Worm (Caenorhabditis elegans) whole organism, mixed stage, embryonic: ENCODE results near the gene gst-33.
"Not testable (repeated sequence)": the region's sequence is repeated elsewhere in the genome, so short reads cannot be mapped to it uniquely, and the experiment has no call there.

Experiments
- M03D4.4 ChIP-seq: sonication (generic microtip); optimal IDR thresholded peaks from 2 replicates; lab custom pipeline; 2017; ENCODE audit warnings: mild to moderate bottlenecking, missing genetic modification characterization, missing compliant biosample characterization
- bed-3 ChIP-seq: fragments of 200-800 bp; sonication (Bioruptor generic); optimal IDR thresholded peaks from 3 replicates; lab custom pipeline; 2018; ENCODE audit warnings: mild to moderate bottlenecking, missing genetic modification characterization, moderate library complexity, missing compliant biosample characterization
- blmp-1 ChIP-seq: fragments of 150-350 bp; optimal IDR thresholded peaks from 2 replicates; lab custom pipeline; 2014; ENCODE audit warnings: missing biosample characterization, missing genetic modification characterization
- ceh-39 ChIP-seq: fragments of 150-350 bp; optimal IDR thresholded peaks from 2 replicates; lab custom pipeline; 2014; ENCODE audit warnings: missing biosample characterization, missing genetic modification characterization
- ceh-43 ChIP-seq: fragments of 200-800 bp; sonication (Bioruptor generic); optimal IDR thresholded peaks from 2 replicates; lab custom pipeline; 2018; ENCODE audit warnings: mild to moderate bottlenecking, missing genetic modification characterization, moderate library complexity, missing compliant biosample characterization
- ceh-83 ChIP-seq: fragments of 200-800 bp; sonication (Bioruptor generic); optimal IDR thresholded peaks from 2 replicates; lab custom pipeline; 2018; ENCODE audit warnings: mild to moderate bottlenecking, missing genetic modification characterization, missing compliant biosample characterization
- ces-1 ChIP-seq: fragments of 150-350 bp; optimal IDR thresholded peaks from 2 replicates; lab custom pipeline; 2014; ENCODE audit warnings: missing biosample characterization, missing genetic modification reagents, missing genetic modification characterization
- cnd-1 ChIP-seq: fragments of 200-800 bp; sonication (Bioruptor generic); optimal IDR thresholded peaks from 2 replicates; lab custom pipeline; 2018; ENCODE audit warnings: mild to moderate bottlenecking, missing genetic modification characterization, missing compliant biosample characterization
- drap-1 ChIP-seq: fragments of 200-800 bp; sonication (Bioruptor generic); optimal IDR thresholded peaks from 3 replicates; lab custom pipeline; 2018; ENCODE audit warnings: mild to moderate bottlenecking, missing genetic modification characterization, missing compliant biosample characterization
- elt-1 ChIP-seq: sonication (generic microtip); optimal IDR thresholded peaks from 2 replicates; lab custom pipeline; 2017; ENCODE audit warnings: missing genetic modification characterization, mild to moderate bottlenecking, missing compliant biosample characterization, antibody characterized with exemption, moderate library complexity, borderline replicate concordance; ENCODE audit not compliant: insufficient read depth
- elt-3 ChIP-seq: fragments of 150-350 bp; optimal IDR thresholded peaks from 2 replicates; lab custom pipeline; 2014; ENCODE audit warnings: missing biosample characterization, missing genetic modification characterization
- flh-1 ChIP-seq: fragments of 200-800 bp; sonication (Bioruptor generic); optimal IDR thresholded peaks from 2 replicates; lab custom pipeline; 2018; ENCODE audit warnings: mild to moderate bottlenecking, missing genetic modification characterization, moderate library complexity, missing compliant biosample characterization
- hlh-1 ChIP-seq: fragments of 150-350 bp; optimal IDR thresholded peaks from 2 replicates; lab custom pipeline; 2014; ENCODE audit warnings: missing biosample characterization, missing genetic modification reagents, missing genetic modification characterization
- lin-13 ChIP-seq: fragments of 150-350 bp; optimal IDR thresholded peaks from 2 replicates; lab custom pipeline; 2014; ENCODE audit warnings: missing biosample characterization, missing genetic modification characterization
- lin-32 ChIP-seq: fragments of 200-800 bp; sonication (Bioruptor generic); optimal IDR thresholded peaks from 2 replicates; lab custom pipeline; 2018; ENCODE audit warnings: mild to moderate bottlenecking, missing genetic modification characterization, missing compliant biosample characterization
- lsy-2 ChIP-seq: fragments of 150-350 bp; optimal IDR thresholded peaks from 2 replicates; lab custom pipeline; 2014; ENCODE audit warnings: missing biosample characterization, missing genetic modification characterization
- mab-5 ChIP-seq: fragments of 150-350 bp; optimal IDR thresholded peaks from 2 replicates; lab custom pipeline; 2014; ENCODE audit warnings: missing biosample characterization, missing genetic modification characterization
- mep-1 ChIP-seq: fragments of 150-350 bp; optimal IDR thresholded peaks from 2 replicates; lab custom pipeline; 2017; ENCODE audit warnings: missing biosample characterization, missing genetic modification reagents, missing genetic modification characterization, inconsistent platforms
- nhr-12 ChIP-seq: fragments of 150-350 bp; optimal IDR thresholded peaks from 2 replicates; lab custom pipeline; 2014; ENCODE audit warnings: missing biosample characterization, missing genetic modification characterization
- nhr-2 ChIP-seq: fragments of 150-350 bp; optimal IDR thresholded peaks from 2 replicates; lab custom pipeline; 2014; ENCODE audit warnings: missing biosample characterization, missing genetic modification characterization
- nhr-237 ChIP-seq: fragments of 150-350 bp; optimal IDR thresholded peaks from 2 replicates; lab custom pipeline; 2014; ENCODE audit warnings: missing biosample characterization, missing genetic modification characterization
- nhr-28 ChIP-seq: fragments of 150-350 bp; optimal IDR thresholded peaks from 2 replicates; lab custom pipeline; 2014; ENCODE audit warnings: missing biosample characterization, missing genetic modification characterization
- pha-4 ChIP-seq: fragments of 150-350 bp; optimal IDR thresholded peaks from 2 replicates; lab custom pipeline; 2018; ENCODE audit warnings: missing biosample characterization, missing genetic modification reagents, missing genetic modification characterization
- sem-2 ChIP-seq: fragments of 200-800 bp; sonication (Bioruptor generic); optimal IDR thresholded peaks from 2 replicates; lab custom pipeline; 2018; ENCODE audit warnings: mild to moderate bottlenecking, missing genetic modification characterization, missing compliant biosample characterization
- snpc-4 ChIP-seq: fragments of 150-350 bp; optimal IDR thresholded peaks from 2 replicates; lab custom pipeline; 2014; ENCODE audit warnings: missing biosample characterization, missing genetic modification characterization
- tbx-8 ChIP-seq: fragments of 200-800 bp; sonication (Bioruptor generic); optimal IDR thresholded peaks from 2 replicates; lab custom pipeline; 2018; ENCODE audit warnings: mild to moderate bottlenecking, missing genetic modification characterization, moderate library complexity, missing compliant biosample characterization
- unc-120 ChIP-seq: sonication (generic microtip); optimal IDR thresholded peaks from 2 replicates; lab custom pipeline; 2017; ENCODE audit warnings: missing genetic modification characterization, missing compliant biosample characterization; ENCODE audit not compliant: poor library complexity, severe bottlenecking
- unc-39 ChIP-seq: fragments of 150-350 bp; optimal IDR thresholded peaks from 2 replicates; lab custom pipeline; 2014; ENCODE audit warnings: missing biosample characterization, missing genetic modification characterization
- zip-8 ChIP-seq: fragments of 150-350 bp; optimal IDR thresholded peaks from 2 replicates; lab custom pipeline; 2014; ENCODE audit warnings: missing biosample characterization, missing genetic modification characterization
- ztf-11 ChIP-seq: fragments of 150-350 bp; optimal IDR thresholded peaks from 2 replicates; lab custom pipeline; 2014; ENCODE audit warnings: missing biosample characterization, missing genetic modification characterization

gst-33 gene

ce11 chrV:3506252-3506651, 37.9 kb upstream of the gst-33 start, which contains the start of gene ugt-64:
ugt-64 (minus strand) TSS chrV:3506352.
- not testable (repeated sequence) for TF ChIP-seq zip-8 (tag; lab: Kevin White, UChicago); tbx-8; lin-13

DNA sequence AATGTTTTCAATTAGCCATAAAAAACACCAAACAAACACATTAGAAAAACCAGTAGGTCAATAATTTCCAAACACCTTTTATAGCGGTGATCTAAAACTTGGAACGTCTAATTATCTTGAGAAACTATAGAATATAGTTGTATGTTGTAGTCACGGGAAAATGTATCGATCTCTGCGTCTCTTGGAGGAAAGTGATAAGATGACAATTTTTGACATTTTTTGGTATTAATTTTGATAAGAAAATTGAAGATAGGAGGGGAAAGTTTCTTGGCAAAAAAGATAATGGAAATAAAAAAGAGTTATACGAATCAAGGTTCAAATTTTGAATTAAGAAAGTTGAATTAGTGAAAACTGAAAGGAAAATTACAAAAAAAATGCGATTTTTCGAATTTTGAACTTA, 37.4 kb upstream of the gst-33 start:
- TF ChIP-seq M03D4.4 (no peak), blmp-1 (no peak), mab-5 (tag; lab: Kevin White, UChicago) (no peak), ces-1 (GFP tag; lab: Kevin White, UChicago) (no peak), unc-39 (no peak), sem-2 (GFP tag; lab: Kevin White, UChicago) (no peak), lsy-2 (tag; lab: Kevin White, UChicago) (no peak), tbx-8 (no peak), ceh-43 (no peak), nhr-12 (tag; lab: Kevin White, UChicago) (no peak), elt-3 (tag; lab: Kevin White, UChicago) (no peak), lin-32 (no peak), nhr-237 (tag; lab: Kevin White, UChicago) (no peak), hlh-1 (tag; lab: Kevin White, UChicago) (no peak), snpc-4 (no peak), bed-3 (no peak), ztf-11 (tag; lab: Kevin White, UChicago) (no peak), lin-13 (no peak)

- no peak for TF ChIP-seq lin-32
- TF ChIP-seq ces-1 (GFP tag; lab: Kevin White, UChicago): no peak
- no peak for TF ChIP-seq ceh-83 (GFP tag; lab: Kevin White, UChicago)
- TF ChIP-seq mep-1 (tag; lab: Kevin White, UChicago): no peak
- no peak for TF ChIP-seq hlh-1 (tag; lab: Kevin White, UChicago)
- no peak for TF ChIP-seq flh-1 (GFP tag; lab: Kevin White, UChicago)
- TF ChIP-seq ceh-39 (tag; lab: Kevin White, UChicago): no peak
- TF ChIP-seq elt-3 (tag; lab: Kevin White, UChicago): no peak
- TF ChIP-seq unc-39: no peak
- TF ChIP-seq M03D4.4: no peak
These were observed 33.7 kb upstream of the gst-33 start, which contains the start of the genes C07G3.8 and C07G3.10 for ce11 chrV:3502038-3502437. C07G3.8 (minus strand) TSS chrV:3502138. C07G3.10 (plus strand) TSS chrV:3502307.

DNA sequence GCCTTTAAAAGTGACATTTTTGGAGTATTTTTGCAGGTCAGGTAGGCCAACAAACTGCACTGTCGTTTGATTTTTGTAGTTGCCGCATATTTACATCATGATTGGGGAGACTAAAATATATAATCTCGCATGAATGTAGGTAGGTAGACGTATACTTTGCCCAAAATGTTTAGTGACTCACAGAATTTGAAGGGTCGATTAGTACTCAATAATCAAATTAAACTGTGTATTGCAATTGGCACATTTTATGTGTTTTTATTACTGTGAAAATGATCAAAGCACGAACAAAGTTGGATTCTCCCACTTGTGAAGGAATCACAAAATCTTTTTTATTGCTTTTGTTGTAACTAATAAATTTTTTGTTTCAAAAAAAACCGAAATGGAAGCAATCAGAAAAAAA, 28.5 kb upstream of the gst-33 start, which contains the start of gene C07G3.15:
C07G3.15 (minus strand) TSS at position 101 of the 400 bp plus-strand sequence.
- TF ChIP-seq sem-2 (GFP tag; lab: Kevin White, UChicago): no peak

DNA sequence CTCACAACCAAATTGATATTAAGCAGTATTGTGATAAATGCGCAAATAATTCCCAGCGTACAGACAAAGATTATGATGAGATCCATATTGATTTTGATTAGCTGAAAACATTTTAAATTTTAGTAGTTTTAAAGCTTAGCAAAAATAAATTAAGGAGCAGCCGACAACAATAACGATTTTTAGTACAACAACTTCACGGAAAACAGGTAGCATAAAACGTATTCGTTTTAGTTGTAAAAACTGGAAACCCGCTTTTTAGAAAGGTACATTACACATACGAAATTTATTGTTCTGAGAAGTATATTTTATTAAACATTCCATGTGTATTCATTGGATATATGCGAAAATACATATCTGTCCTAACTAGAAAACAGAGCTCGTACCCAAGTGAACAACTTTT, 22.1 kb upstream of the gst-33 start, which contains the start of gene srbc-36:
srbc-36 (minus strand) TSS at position 101 of the 400 bp plus-strand sequence.
- TF ChIP-seq snpc-4: no peak
- TF ChIP-seq pha-4: no peak
- no peak for TF ChIP-seq ceh-43
- TF ChIP-seq ceh-39 (tag; lab: Kevin White, UChicago): no peak
- TF ChIP-seq unc-39: no peak
- TF ChIP-seq mab-5 (tag; lab: Kevin White, UChicago): no peak
- TF ChIP-seq flh-1 (GFP tag; lab: Kevin White, UChicago): no peak
- TF ChIP-seq M03D4.4: no peak
- TF ChIP-seq ceh-83 (GFP tag; lab: Kevin White, UChicago): no peak
- no peak for TF ChIP-seq nhr-237 (tag; lab: Kevin White, UChicago)
- TF ChIP-seq blmp-1: no peak
- no peak for TF ChIP-seq cnd-1
- no peak for TF ChIP-seq elt-1
- no peak for TF ChIP-seq lsy-2 (tag; lab: Kevin White, UChicago)
- no peak for TF ChIP-seq nhr-28
- TF ChIP-seq, all 35 proteins: peak for 0

DNA sequence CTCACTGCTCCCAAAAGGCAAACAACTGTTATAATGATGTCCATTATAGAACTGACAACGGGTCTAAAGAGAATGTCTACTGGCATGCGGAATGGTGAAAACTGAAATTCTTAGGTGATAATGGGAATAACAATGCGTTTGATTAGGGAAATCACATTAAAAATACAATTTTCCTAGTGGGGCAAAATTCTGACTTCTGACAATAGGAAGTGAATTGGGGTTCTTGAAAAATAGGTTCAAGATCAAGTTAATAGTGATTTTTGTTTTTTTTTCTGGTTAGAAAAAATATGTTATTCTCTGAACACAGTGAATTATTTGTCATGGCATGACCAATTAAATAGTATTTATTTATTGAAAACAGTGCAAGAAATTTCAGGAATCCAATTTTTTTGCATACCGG, 18.5 kb upstream of the gst-33 start, which contains the start of gene srbc-32:
srbc-32 (minus strand) TSS at position 101 of the 400 bp plus-strand sequence.
- TF ChIP-seq ceh-83 (GFP tag; lab: Kevin White, UChicago): no peak
- TF ChIP-seq snpc-4: no peak
- no peak for TF ChIP-seq sem-2 (GFP tag; lab: Kevin White, UChicago)
- TF ChIP-seq tbx-8: no peak
- no peak for TF ChIP-seq lin-13
- no peak for TF ChIP-seq lsy-2 (tag; lab: Kevin White, UChicago)
- no peak for TF ChIP-seq nhr-28
- TF ChIP-seq zip-8 (tag; lab: Kevin White, UChicago): no peak
- TF ChIP-seq drap-1 (GFP tag; lab: Kevin White, UChicago): no peak
- TF ChIP-seq ceh-39 (tag; lab: Kevin White, UChicago): no peak
- TF ChIP-seq cnd-1: no peak
- no peak for TF ChIP-seq nhr-2 (tag; lab: Kevin White, UChicago)
- no peak for TF ChIP-seq ceh-43
- TF ChIP-seq mab-5 (tag; lab: Kevin White, UChicago): no peak
- no peak for TF ChIP-seq unc-120 (tag; lab: Kevin White, UChicago)
- no peak for TF ChIP-seq nhr-237 (tag; lab: Kevin White, UChicago)
